Worm (Caenorhabditis elegans): ENCODE data around the gene ppm-1.D.

DNA sequence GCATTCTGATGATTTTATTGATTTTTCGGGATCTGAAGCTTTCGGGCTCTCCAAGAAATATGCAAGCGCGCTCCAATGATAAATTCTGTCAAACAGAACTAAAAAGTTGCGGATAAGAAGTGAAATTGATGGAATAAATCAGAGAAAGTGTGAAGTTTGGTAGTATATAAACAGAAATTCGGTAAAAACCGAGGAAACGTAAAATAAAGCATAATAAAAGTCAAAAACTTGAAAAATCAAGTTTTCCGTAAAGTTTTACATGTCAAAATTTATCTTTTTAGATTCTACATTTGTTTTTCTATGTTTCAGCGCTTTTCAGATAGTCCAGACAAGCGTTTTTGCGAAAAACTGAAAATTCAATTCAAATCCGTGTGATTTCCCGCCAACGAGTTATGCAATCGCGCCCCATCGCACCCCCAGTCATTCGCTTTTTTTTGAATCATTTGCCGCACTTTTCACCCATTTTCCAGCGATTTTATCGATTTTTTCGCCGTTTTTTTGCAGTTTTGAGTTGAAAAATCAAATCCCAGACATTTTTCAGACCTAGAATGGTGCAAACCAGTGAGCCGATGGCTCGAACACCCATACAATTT is at the start of gene ppm-1.D, which contains the start of gene Y54F10BM.13:
- no peak for TF ChIP-seq dao-5 (tag; optimal IDR thresholded peaks at IDR 0.05)
- TF ChIP-seq him-1 (tag; optimal IDR thresholded peaks at IDR 0.05) = no peak
